Fruit fly (Drosophila melanogaster) whole organism, adult: ENCODE measurements around the gene mRpS21.

Experiments
- CG33017 ChIP-seq: fragments of 200-800 bp; sonication (Bioruptor generic); optimal IDR thresholded peaks from 2 replicates; lab custom pipeline; 2018; ENCODE audit warnings: missing biosample characterization, mild to moderate bottlenecking, missing genetic modification characterization, moderate library complexity
- Clk ChIP-seq: fragments of 200-800 bp; sonication (Bioruptor generic); optimal IDR thresholded peaks from 2 replicates; lab custom pipeline; 2017; ENCODE audit warnings: missing biosample characterization, missing genetic modification characterization
- Mnt ChIP-seq: fragments of 200-800 bp; sonication (Bioruptor generic); optimal IDR thresholded peaks from 2 replicates; lab custom pipeline; 2016; ENCODE audit warnings: missing biosample characterization, mild to moderate bottlenecking, missing genetic modification characterization
- pad ChIP-seq: fragments of 200-800 bp; sonication (Bioruptor generic); optimal IDR thresholded peaks from 3 replicates; lab custom pipeline; 2017; ENCODE audit warnings: missing biosample characterization, missing genetic modification characterization, mild to moderate bottlenecking, moderate library complexity, missing genetic modification reagents

DNA sequence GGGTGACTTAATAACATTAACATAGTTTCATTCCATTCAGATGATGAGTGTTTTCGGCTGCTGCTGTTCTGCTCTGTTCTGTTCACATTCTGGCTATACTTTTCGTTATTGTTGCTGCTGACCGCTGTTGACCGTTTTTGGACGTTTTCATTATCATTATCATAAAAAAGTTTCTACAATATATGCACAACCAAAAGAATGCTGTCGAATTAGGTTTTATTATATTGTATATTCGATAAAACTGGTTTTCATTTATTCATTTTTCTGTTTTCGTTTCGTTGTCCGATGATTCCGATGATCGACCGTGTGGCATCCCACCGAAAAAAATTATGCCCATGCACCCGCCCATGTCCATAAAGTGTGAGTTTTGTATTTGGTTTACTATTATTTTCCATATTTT is 48.6 kb downstream of the mRpS21 start:
- TF ChIP-seq pad (no peak), Mnt (GFP tag; lab: Kevin White, UChicago) (no peak), Clk (GFP tag; lab: Kevin White, UChicago) (no peak), CG33017 (tag; lab: Kevin White, UChicago) (no peak)
